Fruit fly (Drosophila melanogaster): Measurements from ENCODE around the gene Ir21a.

- no peak for TF ChIP-seq usp (GFP tag; optimal IDR thresholded peaks at IDR 0.05)
- no peak for TF ChIP-seq psq (optimal IDR thresholded peaks at IDR 0.05)
- no peak for TF ChIP-seq EcR (GFP tag; optimal IDR thresholded peaks at IDR 0.05)
- TF ChIP-seq pan (optimal IDR thresholded peaks at IDR 0.05), result no peak
These were observed 31.9 kb upstream of the Ir21a start for dm6 chr2L:56865-57264.

All from whole organism.